Fruit fly (Drosophila melanogaster): ENCODE results near the gene CG13081.

Gene CG13081

DNA sequence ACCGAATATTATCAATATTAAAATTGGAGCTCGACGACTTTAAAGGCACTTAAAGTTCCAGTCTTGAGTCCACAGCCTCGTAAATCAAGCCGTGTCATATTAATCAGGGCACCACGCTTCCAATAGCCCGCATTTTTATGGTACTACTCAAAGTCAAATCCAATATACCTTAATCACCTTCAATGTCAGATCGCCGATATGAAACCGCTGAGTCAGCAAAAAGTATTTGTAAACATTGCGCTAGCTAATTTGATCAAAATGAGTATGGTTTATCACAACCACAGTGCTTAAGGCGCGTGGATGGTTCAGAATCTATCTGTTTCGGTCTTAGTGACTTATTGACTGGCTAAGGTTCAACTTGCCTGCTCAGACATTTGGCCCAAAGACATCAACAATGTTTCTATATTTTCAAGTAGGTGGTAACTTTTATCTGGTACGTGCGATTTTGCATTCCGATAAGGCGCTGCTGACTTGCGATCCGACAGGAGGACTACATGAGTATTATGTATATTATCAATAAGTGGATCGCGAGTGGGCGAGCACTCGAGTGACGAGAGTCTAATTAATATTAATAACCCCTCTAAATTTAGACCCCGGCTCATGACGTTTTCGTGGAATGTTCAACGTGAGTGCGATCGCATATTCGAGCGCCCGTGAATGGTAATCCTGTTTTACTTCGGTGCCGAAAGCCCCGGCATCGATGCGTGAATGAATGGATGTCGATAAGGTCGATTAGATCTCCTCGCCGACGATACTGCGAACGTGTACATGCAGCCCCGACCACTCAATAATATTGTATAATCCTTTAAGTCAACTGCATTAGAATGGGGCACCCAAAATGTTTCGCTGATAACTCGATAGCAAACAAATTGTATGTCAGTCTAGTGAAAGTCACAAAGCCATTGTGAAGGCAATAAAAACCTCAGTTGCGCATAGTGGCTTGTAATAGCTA lies 22.9 kb downstream of the CG13081 start, which contains the start of gene CG13078:
Gene CG13078, plus strand, starts transcription at position 902 of the 952 bp plus-strand sequence.
- no peak for TF ChIP-seq gl (tag; optimal IDR thresholded peaks at IDR 0.05)
- no peak for TF ChIP-seq CG14655 (GFP tag; optimal IDR thresholded peaks at IDR 0.05)
- no peak for TF ChIP-seq CG34367 (tag; optimal IDR thresholded peaks at IDR 0.05)
- no peak for TF ChIP-seq CG12605 (GFP tag; IDR thresholded peaks at IDR 0.05)
- TF ChIP-seq EcR (GFP tag; optimal IDR thresholded peaks at IDR 0.05): no peak
- TF ChIP-seq CG15710 (tag; optimal IDR thresholded peaks at IDR 0.05): no peak
- no peak for TF ChIP-seq Pif1B (GFP tag; optimal IDR thresholded peaks at IDR 0.05)
- no peak for TF ChIP-seq rn (GFP tag; IDR thresholded peaks at IDR 0.05)
- TF ChIP-seq Pif1A (GFP tag; optimal IDR thresholded peaks at IDR 0.05): no peak
- TF ChIP-seq CG10348 (GFP tag; IDR thresholded peaks at IDR 0.05): no peak

DNA sequence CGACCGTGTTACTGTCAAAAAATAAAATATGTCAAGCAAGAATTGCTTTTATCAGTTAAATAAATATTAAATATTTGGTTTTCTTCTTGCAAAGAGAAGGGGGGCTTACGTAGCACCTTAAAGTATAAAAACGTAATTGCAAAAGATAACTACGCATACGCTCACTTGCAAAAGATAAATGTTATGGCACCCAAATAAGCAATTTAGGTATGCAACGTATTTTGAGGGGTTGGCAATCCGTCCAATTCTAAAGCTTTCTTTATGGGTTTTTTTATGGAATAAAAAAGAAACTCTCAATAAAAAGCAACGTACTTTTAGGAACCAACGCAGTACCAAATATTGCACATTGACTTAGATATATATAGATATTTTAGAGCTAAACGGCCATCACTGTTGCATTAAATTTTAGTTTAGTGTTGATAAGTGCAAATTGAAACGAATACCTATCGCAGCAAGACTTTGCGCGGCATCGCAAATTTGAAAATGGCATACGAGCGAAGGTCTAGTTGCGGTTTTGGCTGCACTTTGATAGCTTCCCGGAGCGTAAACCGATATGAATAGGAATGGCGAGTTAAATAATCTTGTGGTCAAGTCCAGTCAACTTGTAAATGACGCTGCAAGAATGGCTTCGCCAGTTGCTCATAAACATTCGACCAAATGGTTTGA lies 25.0 kb downstream of the CG13081 start, which contains the start of gene CG13077:
Gene CG13077, plus strand, starts transcription at position 631 of the 666 bp plus-strand sequence.
- TF ChIP-seq CG4496 (GFP tag; IDR thresholded peaks at IDR 0.05) (no peak), gl (tag; optimal IDR thresholded peaks at IDR 0.05) (peak; percentile 63)

DNA sequence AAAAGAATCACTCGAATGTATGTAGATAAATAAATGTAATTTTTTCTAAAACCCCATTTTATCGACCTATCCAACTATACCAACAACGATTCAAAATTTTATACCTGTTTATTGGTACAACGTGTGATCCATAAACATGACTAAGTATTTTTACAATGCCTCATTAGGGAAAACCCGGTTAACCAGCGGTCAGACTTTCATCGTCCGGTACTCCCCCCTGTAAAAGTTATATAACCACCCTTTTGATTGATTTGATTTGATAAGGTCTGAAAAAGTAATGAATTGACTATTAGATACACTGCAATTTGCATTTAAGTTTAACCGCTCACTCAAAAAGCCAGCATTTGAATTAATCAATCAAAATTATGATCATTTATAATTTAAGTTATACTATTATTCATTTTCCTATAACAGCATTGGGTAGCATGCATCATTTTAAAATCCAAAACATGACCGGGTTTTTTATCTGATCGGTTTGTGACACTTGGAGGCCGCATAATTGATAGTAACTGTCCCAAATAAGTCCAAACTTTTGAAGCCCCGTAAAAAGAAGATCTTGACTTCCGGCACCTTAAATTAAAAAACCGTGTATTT lies 27.0 kb downstream of the CG13081 start:
- TF ChIP-seq CG15710 (tag; optimal IDR thresholded peaks at IDR 0.05) (no peak), D1 (tag; optimal IDR thresholded peaks at IDR 0.05) (no peak), CG14655 (GFP tag; optimal IDR thresholded peaks at IDR 0.05) (no peak)

DNA sequence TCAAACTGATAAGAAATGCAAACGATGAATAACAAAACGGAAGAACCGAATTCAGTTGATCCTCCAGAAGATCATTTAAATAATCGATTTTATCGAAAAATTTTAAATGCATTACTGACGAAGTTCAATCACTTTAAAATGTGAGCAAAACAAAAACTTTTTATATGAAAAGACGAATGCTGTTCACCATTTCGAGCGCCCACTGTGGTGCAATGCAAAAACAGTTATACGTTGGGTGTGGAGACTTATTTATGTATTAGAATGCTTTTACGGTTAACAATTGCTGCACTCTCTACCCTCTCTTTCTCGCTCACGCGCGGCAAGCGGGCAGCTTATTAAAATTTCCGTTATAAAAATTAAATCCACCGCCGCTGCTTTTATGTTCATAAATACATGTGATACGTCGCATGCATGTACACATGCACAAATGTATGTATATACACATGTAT lies 30.4 kb downstream of the CG13081 start:
- TF ChIP-seq CG14655 (GFP tag; optimal IDR thresholded peaks at IDR 0.05): peak; percentile 61
- peak; percentile 49 for TF ChIP-seq CG32121 (GFP tag; IDR thresholded peaks at IDR 0.05)
- no peak for TF ChIP-seq CG9948 (tag; optimal IDR thresholded peaks at IDR 0.05)
- no peak for TF ChIP-seq CG12605 (GFP tag; IDR thresholded peaks at IDR 0.05)
- peak; percentile 42 for TF ChIP-seq Pif1A (GFP tag; optimal IDR thresholded peaks at IDR 0.05)
- TF ChIP-seq gl (tag; optimal IDR thresholded peaks at IDR 0.05): no peak
- TF ChIP-seq CG34367 (tag; optimal IDR thresholded peaks at IDR 0.05): no peak
- TF ChIP-seq CG8159 (tag; optimal IDR thresholded peaks at IDR 0.05): peak; percentile 25
- TF ChIP-seq CG4496 (GFP tag; IDR thresholded peaks at IDR 0.05): peak; percentile 81
- peak; percentile 25 for TF ChIP-seq Ets98B (GFP tag; IDR thresholded peaks at IDR 0.05)
- no peak for TF ChIP-seq CG17806 (tag; optimal IDR thresholded peaks at IDR 0.05)
- 0 out of 3 replicates have a peak, but pooled peaks have one; percentile 43 for TF ChIP-seq fd96Ca (GFP tag; IDR thresholded peaks at IDR 0.05)
- TF ChIP-seq EcR (GFP tag; optimal IDR thresholded peaks at IDR 0.05): no peak
- peak; percentile 37 for TF ChIP-seq CG8301 (tag; optimal IDR thresholded peaks at IDR 0.05)
- peak; percentile 1 for TF ChIP-seq Snoo (tag; optimal IDR thresholded peaks at IDR 0.05)
- TF ChIP-seq Pif1B (GFP tag; optimal IDR thresholded peaks at IDR 0.05): no peak
- TF ChIP-seq CG15710 (tag; optimal IDR thresholded peaks at IDR 0.05): no peak
- TF ChIP-seq CG10348 (GFP tag; IDR thresholded peaks at IDR 0.05): no peak
- TF ChIP-seq D1 (tag; optimal IDR thresholded peaks at IDR 0.05): no peak
- TF ChIP-seq CG13204 (GFP tag; optimal IDR thresholded peaks at IDR 0.05): no peak
- no peak for TF ChIP-seq rn (GFP tag; IDR thresholded peaks at IDR 0.05)

DNA sequence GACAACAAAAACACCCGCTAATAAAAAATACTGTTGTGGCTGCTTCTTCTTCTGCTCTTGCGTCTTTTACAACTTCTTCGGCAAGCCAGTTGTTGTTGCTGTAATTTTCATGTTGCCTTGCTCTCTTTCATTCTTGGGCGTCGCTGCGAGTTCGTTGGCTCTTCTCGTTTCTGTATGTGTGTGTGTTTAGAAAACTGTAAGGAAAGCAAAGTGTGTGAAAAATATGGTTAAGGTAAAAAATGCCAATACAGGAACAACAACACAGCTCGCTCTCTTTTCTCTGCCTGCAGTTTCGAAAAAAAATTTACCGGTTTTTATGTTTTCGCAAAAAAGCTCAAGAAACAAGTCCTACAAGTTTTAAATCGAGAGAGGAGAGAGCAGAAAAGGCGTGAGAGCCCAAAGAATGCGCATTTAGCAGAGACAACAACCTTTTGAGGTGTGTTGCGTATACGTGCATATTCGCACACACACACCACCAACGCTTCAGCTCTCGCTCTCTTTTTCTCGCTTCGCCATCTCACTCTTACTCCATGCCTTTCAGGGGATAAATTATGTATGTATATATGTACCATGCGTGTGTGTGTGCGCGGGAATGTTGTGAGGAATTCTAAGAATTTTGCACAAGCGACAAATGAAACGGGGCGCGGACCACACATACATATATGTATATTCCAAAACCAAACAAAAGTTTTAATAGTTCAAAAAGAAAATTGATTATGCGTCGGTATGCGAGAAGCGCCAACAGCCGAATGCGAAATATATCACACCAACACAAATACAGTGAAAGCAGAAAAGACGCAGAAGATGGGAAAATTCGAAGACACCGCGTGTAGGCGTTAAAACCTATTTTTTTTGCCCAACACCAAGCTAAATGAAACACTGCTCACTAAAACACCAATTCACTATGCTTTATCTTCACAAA lies 31.4 kb downstream of the CG13081 start:
- TF ChIP-seq EcR (GFP tag; optimal IDR thresholded peaks at IDR 0.05) (peak; percentile 98), CG12605 (GFP tag; IDR thresholded peaks at IDR 0.05) (peak; percentile 55; the same call in 1 of the 2 replicates), rn (GFP tag; IDR thresholded peaks at IDR 0.05) (no peak), Snoo (tag; optimal IDR thresholded peaks at IDR 0.05) (no peak), Pif1B (GFP tag; optimal IDR thresholded peaks at IDR 0.05) (peak; percentile 14), CG17806 (tag; optimal IDR thresholded peaks at IDR 0.05) (no peak), CG32121 (GFP tag; IDR thresholded peaks at IDR 0.05) (peak; percentile 49; the same call in 1 of the 2 replicates), CG14655 (GFP tag; optimal IDR thresholded peaks at IDR 0.05) (peak; percentile 27), Pif1A (GFP tag; optimal IDR thresholded peaks at IDR 0.05) (no peak), CG4496 (GFP tag; IDR thresholded peaks at IDR 0.05) (no peak), D1 (tag; optimal IDR thresholded peaks at IDR 0.05) (no peak), fd96Ca (GFP tag; IDR thresholded peaks at IDR 0.05) (no peak; the same call in 2 of the 3 replicates), CG15710 (tag; optimal IDR thresholded peaks at IDR 0.05) (no peak), gl (tag; optimal IDR thresholded peaks at IDR 0.05) (no peak), CG13204 (GFP tag; optimal IDR thresholded peaks at IDR 0.05) (no peak), CG9948 (tag; optimal IDR thresholded peaks at IDR 0.05) (no peak), CG8301 (tag; optimal IDR thresholded peaks at IDR 0.05) (no peak), Ets98B (GFP tag; IDR thresholded peaks at IDR 0.05) (peak; percentile 68)

All from whole organism, pupa.